Worm (Caenorhabditis elegans): ENCODE data around the gene M03E7.3.
A peak's percentile ranks its signal among the peaks of the same experiment; 100 is the strongest.

Gene M03E7.3

DNA sequence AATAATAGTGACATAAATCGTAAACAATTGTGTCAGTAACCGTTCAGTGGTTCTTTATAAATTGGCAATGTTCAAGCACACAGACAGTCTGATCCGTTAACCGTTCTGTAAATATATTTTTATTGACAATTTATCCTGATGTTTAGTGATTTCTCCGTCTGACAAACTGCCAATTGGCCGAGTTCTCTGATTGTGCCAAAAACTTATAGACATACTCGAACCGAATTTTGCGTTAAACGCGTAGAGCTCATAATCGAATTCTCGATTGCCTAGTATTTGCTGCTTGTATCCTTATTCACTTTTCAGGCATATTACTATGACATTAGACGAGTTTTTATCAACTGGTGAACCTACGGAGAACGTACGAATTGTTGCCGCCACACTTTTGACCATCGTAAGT, 29.3 kb downstream of the M03E7.3 start, which contains the start of gene srx-117:
Gene srx-117, plus strand, starts transcription at position 301 of the 400 bp plus-strand sequence.
- TF ChIP-seq nhr-111 (GFP tag; optimal IDR thresholded peaks at IDR 0.05) (no peak), daf-19 (GFP tag; conservative IDR thresholded peaks at IDR 0.05) (no peak), lin-13 (GFP tag; optimal IDR thresholded peaks at IDR 0.05) (no peak), nhr-28 (tag; optimal IDR thresholded peaks at IDR 0.05) (no peak), nhr-42 (GFP tag; IDR thresholded peaks at IDR 0.05) (no peak), F44E2.7 (GFP tag; IDR thresholded peaks at IDR 0.05) (no peak), nhr-237 (tag; optimal IDR thresholded peaks at IDR 0.05) (no peak), lsy-2 (tag; optimal IDR thresholded peaks at IDR 0.05) (no peak), ceh-20 (GFP tag; IDR thresholded peaks at IDR 0.05) (no peak), mxl-3 (GFP tag; optimal IDR thresholded peaks at IDR 0.05) (no peak), duxl-1 (tag; optimal IDR thresholded peaks at IDR 0.05; ENCODE audit: poor library complexity) (no peak), pqm-1 (tag; optimal IDR thresholded peaks at IDR 0.05) (no peak), spr-3 (GFP tag; optimal IDR thresholded peaks at IDR 0.05) (no peak), zip-2 (tag; optimal IDR thresholded peaks at IDR 0.05) (no peak), unc-62 (GFP tag; optimal IDR thresholded peaks at IDR 0.05 in 1 of 2) (no peak), unc-62 (tag; optimal IDR thresholded peaks at IDR 0.05) (no peak)

DNA sequence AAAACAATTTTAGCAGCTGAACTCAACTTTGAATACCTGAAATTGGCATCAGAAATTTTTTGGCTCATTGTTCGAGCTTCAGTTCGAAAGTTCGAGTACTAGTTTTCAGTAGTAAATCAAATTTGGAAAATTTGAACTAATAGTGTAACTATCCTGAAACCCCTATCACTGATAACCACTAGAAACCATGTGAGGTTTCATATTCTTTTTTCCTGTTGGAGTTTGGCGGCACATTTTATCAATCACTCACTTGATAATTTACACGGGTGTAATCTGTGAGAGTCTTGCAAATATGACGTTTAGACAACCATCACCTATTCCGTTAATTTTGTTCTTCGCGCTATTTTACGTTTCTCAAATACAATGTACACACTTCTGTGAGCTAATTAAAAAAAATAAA, 32.5 kb downstream of the M03E7.3 start, which contains the start of gene C14C11.4:
Gene C14C11.4, plus strand, starts transcription at position 252 of the 400 bp plus-strand sequence.
- TF ChIP-seq hlh-11 (tag; optimal IDR thresholded peaks at IDR 0.05): peak; percentile 38
- TF ChIP-seq nhr-6 (tag; optimal IDR thresholded peaks at IDR 0.05): no peak
- TF ChIP-seq mdl-1 (tag; optimal IDR thresholded peaks at IDR 0.05): peak in 1 of 2 experiments; percentile 4
- peak; percentile 75 for TF ChIP-seq nhr-28 (tag; optimal IDR thresholded peaks at IDR 0.05)
- peak; percentile 65 for TF ChIP-seq dmd-6 (GFP tag; IDR thresholded peaks at IDR 0.05)
- TF ChIP-seq mxl-3 (GFP tag; optimal IDR thresholded peaks at IDR 0.05): peak; percentile 52
- peak; percentile 77 for TF ChIP-seq pqm-1 (tag; optimal IDR thresholded peaks at IDR 0.05)
- TF ChIP-seq hlh-30 (tag; optimal IDR thresholded peaks at IDR 0.05; ENCODE audit: insufficient read depth): no peak

- TF ChIP-seq egl-27 (tag; optimal IDR thresholded peaks at IDR 0.05): no peak
- TF ChIP-seq ZK337.2 (GFP tag; IDR thresholded peaks at IDR 0.05): no peak
- no peak for TF ChIP-seq aly-2 (tag; optimal IDR thresholded peaks at IDR 0.05)
- TF ChIP-seq F37D6.2 (tag; optimal IDR thresholded peaks at IDR 0.05): no peak
- TF ChIP-seq zip-11 (GFP tag; IDR thresholded peaks at IDR 0.05): no peak
- TF ChIP-seq F10B5.3 (tag; optimal IDR thresholded peaks at IDR 0.05): no peak
- TF ChIP-seq Y48G9A.11 (GFP tag; IDR thresholded peaks at IDR 0.05): no peak
- TF ChIP-seq dmd-6 (GFP tag; IDR thresholded peaks at IDR 0.05): no peak
- TF ChIP-seq unc-39 (tag; optimal IDR thresholded peaks at IDR 0.05): no peak
- TF ChIP-seq nhr-42 (GFP tag; IDR thresholded peaks at IDR 0.05): no peak
- TF ChIP-seq nhr-111 (GFP tag; optimal IDR thresholded peaks at IDR 0.05): no peak
- TF ChIP-seq madf-9 (GFP tag; conservative IDR thresholded peaks at IDR 0.05): no peak
- no peak for TF ChIP-seq nhr-11 (tag; optimal IDR thresholded peaks at IDR 0.05)
These were observed 37.1 kb downstream of the M03E7.3 start for ce11 chrV:5651905-5652304.

ce11 chrV:5653990-5654499, 39.2 kb downstream of the M03E7.3 start, which contains the start of gene hex-2:
TSS of gene hex-2 (plus strand) at chrV:5654449.
- TF ChIP-seq daf-16 (GFP tag; optimal IDR thresholded peaks at IDR 0.05) (no peak), daf-16 (tag; optimal IDR thresholded peaks at IDR 0.05) (peak; percentile 55), ceh-28 (tag; optimal IDR thresholded peaks at IDR 0.05) (no peak), lir-3 (tag; optimal IDR thresholded peaks at IDR 0.05) (no peak), nhr-102 (tag; optimal IDR thresholded peaks at IDR 0.05) (no peak), nhr-28 (tag; optimal IDR thresholded peaks at IDR 0.05) (peak; percentile 37), pqm-1 (tag; optimal IDR thresholded peaks at IDR 0.05) (peak; percentile 88), unc-62 (GFP tag; optimal IDR thresholded peaks at IDR 0.05 in 1 of 2) (peak in 1 of 2 experiments; percentile 33), unc-62 (tag; optimal IDR thresholded peaks at IDR 0.05) (no peak), ceh-82 (tag; optimal IDR thresholded peaks at IDR 0.05) (no peak), lin-39 (tag; optimal IDR thresholded peaks at IDR 0.05) (no peak), duxl-1 (tag; optimal IDR thresholded peaks at IDR 0.05; ENCODE audit: poor library complexity) (no peak), ama-1 (optimal IDR thresholded peaks at IDR 0.05) (no peak), tra-1 (GFP tag; IDR thresholded peaks at IDR 0.05) (no peak), spr-3 (GFP tag; optimal IDR thresholded peaks at IDR 0.05) (no peak), jun-1 (tag; optimal IDR thresholded peaks at IDR 0.05) (no peak), nhr-6 (tag; optimal IDR thresholded peaks at IDR 0.05) (peak; percentile 27), fos-1 (tag; optimal IDR thresholded peaks at IDR 0.05) (no peak)
